Worm (Caenorhabditis elegans): ENCODE measurements around the gene malt-1.

malt-1 gene

DNA sequence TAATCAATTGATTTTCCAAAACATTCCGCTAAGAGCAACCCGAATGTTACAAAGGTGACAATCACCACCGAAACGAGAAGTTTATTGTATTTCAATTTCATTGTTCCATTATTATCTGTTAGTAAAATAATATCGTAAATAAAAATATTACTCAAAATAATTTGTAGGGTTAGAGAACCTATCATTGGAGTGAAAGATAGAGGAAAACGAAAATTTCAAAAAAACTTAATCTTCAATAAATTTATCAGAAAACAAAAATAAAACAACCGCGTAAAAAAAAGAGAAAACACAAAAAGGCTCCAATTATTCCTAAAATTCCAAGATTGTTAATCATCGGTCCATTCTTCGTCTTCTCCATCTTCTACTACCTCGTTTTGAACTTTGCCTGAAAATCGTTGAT is 14.5 kb upstream of the malt-1 start, which contains the start of gene tra-2 (continued):
- no peak for TF ChIP-seq aha-1 (tag; optimal IDR thresholded peaks at IDR 0.05)

DNA sequence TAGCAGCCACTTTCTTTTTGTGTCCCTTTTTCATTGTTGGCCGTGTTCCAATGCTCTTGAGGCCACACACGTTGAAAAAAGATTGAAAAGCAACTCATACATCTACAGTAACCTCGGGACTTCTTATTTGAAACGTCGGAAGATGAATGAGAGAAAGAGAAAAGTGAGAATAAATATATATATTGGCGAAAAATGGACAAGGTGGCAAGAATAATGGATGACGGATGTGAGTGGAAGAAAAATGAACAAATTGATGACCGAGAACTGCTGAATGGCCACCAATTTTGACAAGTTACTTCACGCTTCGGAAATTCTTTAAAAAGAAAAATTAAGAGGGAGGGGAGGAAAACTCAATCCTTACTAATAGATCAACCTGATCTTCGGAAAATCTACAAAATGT is 7.0 kb upstream of the malt-1 start:
- no peak for TF ChIP-seq lin-14 (GFP tag; optimal IDR thresholded peaks at IDR 0.05)
- TF ChIP-seq zip-4 (GFP tag; optimal IDR thresholded peaks at IDR 0.05): no peak
- no peak for TF ChIP-seq ceh-63 (GFP tag; optimal IDR thresholded peaks at IDR 0.05)
- TF ChIP-seq irx-1 (tag; optimal IDR thresholded peaks at IDR 0.05): no peak
- TF ChIP-seq hlh-4 (tag; optimal IDR thresholded peaks at IDR 0.05): no peak
- no peak for TF ChIP-seq zag-1 (tag; optimal IDR thresholded peaks at IDR 0.05)
- TF ChIP-seq blmp-1 (tag; optimal IDR thresholded peaks at IDR 0.05): no peak
- TF ChIP-seq aha-1 (tag; optimal IDR thresholded peaks at IDR 0.05): no peak
- no peak for TF ChIP-seq xbp-1 (tag; optimal IDR thresholded peaks at IDR 0.05)

DNA sequence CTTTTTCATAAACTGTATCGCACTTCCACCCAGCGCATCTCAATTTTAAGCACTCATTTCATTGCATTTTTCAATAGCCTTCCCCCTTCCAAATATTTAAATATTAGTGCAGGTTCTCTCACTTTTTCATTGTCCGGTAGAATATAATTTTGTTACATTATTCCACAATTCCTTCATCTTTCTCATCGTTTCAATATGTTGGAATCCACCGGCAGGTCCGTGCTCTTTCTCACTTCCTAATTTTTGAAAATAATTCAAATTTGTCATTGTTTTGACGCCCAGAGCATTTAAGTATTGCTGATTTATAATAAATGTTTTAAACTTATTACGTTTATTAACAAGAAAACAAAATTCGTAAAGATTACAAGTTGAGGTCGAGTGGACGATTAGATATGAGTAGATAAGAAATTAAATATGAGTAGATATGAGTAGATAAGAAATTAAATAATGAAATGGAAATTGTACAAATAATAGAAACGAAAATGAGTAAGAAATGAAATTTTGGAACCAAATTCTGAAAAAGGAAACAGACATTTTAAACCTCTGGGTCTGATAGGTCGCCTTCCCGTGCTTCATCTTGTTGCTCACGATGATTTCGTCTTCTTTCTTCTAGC is 4.1 kb upstream of the malt-1 start:
- peak; percentile 7 for TF ChIP-seq aly-2 (tag; optimal IDR thresholded peaks at IDR 0.05)
- peak; percentile 10 for TF ChIP-seq ztf-4 (tag; optimal IDR thresholded peaks at IDR 0.05)
- TF ChIP-seq unc-130 (tag; optimal IDR thresholded peaks at IDR 0.05): no peak
- TF ChIP-seq alr-1 (tag; optimal IDR thresholded peaks at IDR 0.05; ENCODE audit: borderline replicate concordance): no peak

DNA sequence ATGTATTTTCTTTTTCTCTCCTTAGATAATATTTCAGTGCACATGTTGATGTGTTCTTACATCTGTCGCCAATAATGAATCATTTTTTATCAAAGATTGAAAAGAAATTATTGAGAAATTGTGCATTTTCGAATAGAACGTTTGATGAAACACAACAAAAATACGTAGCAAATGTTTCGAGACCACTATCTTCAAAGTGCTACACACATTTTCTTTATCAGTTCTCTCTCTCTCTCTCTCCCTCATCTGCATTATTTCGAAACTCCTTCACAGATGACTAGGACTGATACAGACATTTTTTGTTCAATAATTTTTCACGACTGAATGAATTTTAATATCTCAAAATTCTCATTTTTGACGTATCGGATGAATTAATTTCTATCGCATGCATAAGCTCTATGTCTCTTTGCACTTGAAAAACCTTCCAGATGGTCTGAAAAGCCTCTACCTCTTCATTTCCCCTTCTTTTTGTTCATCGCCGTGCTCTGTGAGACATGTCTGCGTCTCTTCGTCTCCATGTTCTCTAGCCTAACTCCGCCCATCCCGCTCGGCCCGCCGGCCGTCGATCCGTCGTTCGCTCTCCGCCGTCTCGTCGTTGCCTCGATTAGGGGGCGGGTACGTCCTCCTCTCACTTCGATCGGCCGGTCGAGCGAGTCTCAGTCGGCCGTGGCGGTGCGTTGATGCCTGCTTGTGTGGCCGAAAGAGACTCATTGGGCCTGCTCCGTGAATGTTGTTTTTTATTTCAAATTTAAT is 7.6 kb downstream of the malt-1 start:
- TF ChIP-seq fkh-8 (tag; optimal IDR thresholded peaks at IDR 0.05): peak; percentile 49
- no peak for TF ChIP-seq snpc-4 (tag; optimal IDR thresholded peaks at IDR 0.05)
- no peak for TF ChIP-seq dpl-1 (GFP tag; optimal IDR thresholded peaks at IDR 0.05)
- TF ChIP-seq fkh-4 (tag; optimal IDR thresholded peaks at IDR 0.05; ENCODE audit: borderline replicate concordance): no peak
- TF ChIP-seq mep-1 (tag; optimal IDR thresholded peaks at IDR 0.05): no peak
- TF ChIP-seq unc-86 (tag; optimal IDR thresholded peaks at IDR 0.05): peak; percentile 35
- TF ChIP-seq zag-1 (tag; optimal IDR thresholded peaks at IDR 0.05): no peak
- TF ChIP-seq isw-1 (GFP tag; IDR thresholded peaks at IDR 0.05): no peak
- peak; percentile 77 for TF ChIP-seq lin-14 (GFP tag; optimal IDR thresholded peaks at IDR 0.05)
- no peak for TF ChIP-seq ztf-11 (tag; optimal IDR thresholded peaks at IDR 0.05)
- peak; percentile 8 for TF ChIP-seq snu-23 (GFP tag; optimal IDR thresholded peaks at IDR 0.05)
- no peak for TF ChIP-seq lin-15B (tag; optimal IDR thresholded peaks at IDR 0.05)
- TF ChIP-seq efl-1 (optimal IDR thresholded peaks at IDR 0.05): peak in 1 of 2 experiments; percentile 3
- TF ChIP-seq efl-1 (GFP tag; optimal IDR thresholded peaks at IDR 0.05 in 1 of 2): peak in 1 of 2 experiments; percentile 79
- peak; percentile 47 for TF ChIP-seq dsc-1 (tag; optimal IDR thresholded peaks at IDR 0.05)
- TF ChIP-seq vab-15 (tag; optimal IDR thresholded peaks at IDR 0.05): no peak
- no peak for TF ChIP-seq lin-13 (GFP tag; optimal IDR thresholded peaks at IDR 0.05)
- peak in 2 of 3 experiments; percentile 11 to 56 for TF ChIP-seq ceh-82 (tag; optimal IDR thresholded peaks at IDR 0.05)
- TF ChIP-seq tbx-2 (tag; optimal IDR thresholded peaks at IDR 0.05): peak; percentile 25
- TF ChIP-seq nhr-47 (tag; optimal IDR thresholded peaks at IDR 0.05): peak; percentile 52
- TF ChIP-seq swsn-7 (tag; optimal IDR thresholded peaks at IDR 0.05): peak; percentile 33
- no peak for TF ChIP-seq alr-1 (tag; optimal IDR thresholded peaks at IDR 0.05; ENCODE audit: borderline replicate concordance)
- TF ChIP-seq skn-1 (tag; optimal IDR thresholded peaks at IDR 0.05): peak; percentile 39
- peak; percentile 18 for TF ChIP-seq elt-2 (tag; optimal IDR thresholded peaks at IDR 0.05)
- peak in 1 of 2 experiments; percentile 9 for TF ChIP-seq lsy-2 (tag; optimal IDR thresholded peaks at IDR 0.05)
- peak; percentile 23 for TF ChIP-seq rnt-1 (tag; optimal IDR thresholded peaks at IDR 0.05)
- peak; percentile 61 for TF ChIP-seq ceh-8 (GFP tag; optimal IDR thresholded peaks at IDR 0.05)
- TF ChIP-seq pqm-1 (tag; optimal IDR thresholded peaks at IDR 0.05): no peak
- TF ChIP-seq nhr-71 (tag; optimal IDR thresholded peaks at IDR 0.05): peak; percentile 9
- no peak for TF ChIP-seq elt-3 (tag; optimal IDR thresholded peaks at IDR 0.05)
- TF ChIP-seq C04F5.9 (tag; optimal IDR thresholded peaks at IDR 0.05): peak; percentile 27

Measured in whole organism, L1 larva.